Worm (Caenorhabditis elegans) whole organism, L4 larva: ENCODE measurements around the gene W09C2.9.

ENCODE experiments used
- F37D6.2 ChIP-seq: sonication (generic microtip); optimal IDR thresholded peaks from 2 replicates; lab custom pipeline; 2016; ENCODE audit warnings: mild to moderate bottlenecking, missing genetic modification characterization, missing compliant biosample characterization
- F49E8.2 ChIP-seq: sonication (generic microtip); optimal IDR thresholded peaks from 2 replicates; lab custom pipeline; 2016; ENCODE audit warnings: missing compliant biosample characterization, mild to moderate bottlenecking, missing genetic modification characterization, borderline replicate concordance
- R02D3.7 ChIP-seq: fragments of 150-350 bp; sonication (generic microtip); optimal IDR thresholded peaks from 3 replicates; lab custom pipeline; 2014; ENCODE audit warnings: missing biosample characterization, missing genetic modification characterization
- T20F7.1 ChIP-seq: fragments of 200-800 bp; sonication (Bioruptor generic); optimal IDR thresholded peaks from 2 replicates; lab custom pipeline; 2018; ENCODE audit warnings: mild to moderate bottlenecking, missing genetic modification characterization, missing compliant biosample characterization
- Y48G9A.11 ChIP-seq: fragments of 200-800 bp; sonication (Bioruptor generic); IDR thresholded peaks from 2 replicates; pipeline ENCODE4 v1.3.6; 2022; ENCODE audit warnings: missing genetic modification reagents, missing genetic modification characterization, missing compliant biosample characterization
- Y75B8A.6 ChIP-seq: fragments of 200-800 bp; sonication (Bioruptor generic); IDR thresholded peaks from 2 replicates; pipeline ENCODE4 v1.3.6; 2022; ENCODE audit warnings: missing genetic modification reagents, missing genetic modification characterization, missing compliant biosample characterization
- aha-1 ChIP-seq: fragments of 150-350 bp; peaks from one replicate; lab custom pipeline; 2014; ENCODE audit warnings: missing biosample characterization, missing genetic modification characterization
- attf-4 ChIP-seq: sonication (generic microtip); optimal IDR thresholded peaks from 3 replicates; lab custom pipeline; 2017; ENCODE audit warnings: missing biosample characterization, missing genetic modification characterization
- ceh-32 ChIP-seq: sonication (generic microtip); optimal IDR thresholded peaks from 2 replicates; lab custom pipeline; 2016; ENCODE audit warnings: mild to moderate bottlenecking, missing genetic modification characterization, missing compliant biosample characterization; ENCODE audit not compliant: poor library complexity
- cey-2 ChIP-seq: sonication (generic microtip); optimal IDR thresholded peaks from 3 replicates; lab custom pipeline; 2017; ENCODE audit warnings: missing genetic modification characterization, mild to moderate bottlenecking, missing compliant biosample characterization, antibody characterized with exemption, borderline replicate concordance; ENCODE audit not compliant: insufficient read depth
- ctbp-1 ChIP-seq: fragments of 200-800 bp; sonication (Bioruptor generic); IDR thresholded peaks from 2 replicates; pipeline ENCODE4 v1.3.6; 2022; ENCODE audit warnings: missing genetic modification reagents, missing genetic modification characterization, missing compliant biosample characterization
- daf-16 ChIP-seq, 3 experiments: sonication (generic microtip); optimal IDR thresholded peaks; 2 replicates each; lab custom pipeline; 2016 to 2017; ENCODE audit warnings: missing genetic modification characterization in 3 of 3, missing genetic modification reagents in 3 of 3, mild to moderate bottlenecking in 2 of 3, missing compliant biosample characterization in 2 of 3, missing biosample characterization in 1 of 3, moderate library complexity in 1 of 3
- daf-19 ChIP-seq: fragments of 200-800 bp; sonication (Bioruptor generic); conservative IDR thresholded peaks from 2 replicates; pipeline ENCODE4 v1.3.6; 2022; ENCODE audit warnings: missing genetic modification characterization, missing compliant biosample characterization
- dmd-6 ChIP-seq: fragments of 200-800 bp; sonication (Bioruptor generic); IDR thresholded peaks from 2 replicates; pipeline ENCODE4 v1.3.6; 2022; ENCODE audit warnings: missing genetic modification reagents, missing genetic modification characterization, missing compliant biosample characterization
- dmd-8 ChIP-seq: fragments of 200-800 bp; sonication (Bioruptor generic); IDR thresholded peaks from 2 replicates; pipeline ENCODE4 v1.3.6; 2022; ENCODE audit warnings: missing genetic modification characterization, missing compliant biosample characterization
- dve-1 ChIP-seq: sonication (generic microtip); optimal IDR thresholded peaks from 2 replicates; lab custom pipeline; 2017; ENCODE audit warnings: antibody characterized with exemption, mild to moderate bottlenecking, missing genetic modification characterization, missing compliant biosample characterization; ENCODE audit not compliant: insufficient read depth
- fkh-10 ChIP-seq: fragments of 150-350 bp; optimal IDR thresholded peaks from 2 replicates; lab custom pipeline; 2014; ENCODE audit warnings: missing biosample characterization, missing genetic modification reagents, missing genetic modification characterization
- hlh-11 ChIP-seq: fragments of 200-800 bp; sonication (Bioruptor generic); optimal IDR thresholded peaks from 2 replicates; lab custom pipeline; 2018; ENCODE audit warnings: mild to moderate bottlenecking, missing genetic modification characterization, missing compliant biosample characterization
- hlh-30 ChIP-seq: sonication (generic microtip); optimal IDR thresholded peaks from 2 replicates; lab custom pipeline; 2017; ENCODE audit warnings: antibody characterized with exemption, mild to moderate bottlenecking, missing genetic modification characterization, missing compliant biosample characterization; ENCODE audit not compliant: insufficient read depth
- lim-7 ChIP-seq: fragments of 200-800 bp; sonication (Bioruptor generic); IDR thresholded peaks from 2 replicates; pipeline ENCODE4 v1.3.6; 2022; ENCODE audit warnings: missing genetic modification characterization, missing compliant biosample characterization
- lin-29 ChIP-seq: fragments of 200-800 bp; sonication (Bioruptor generic); IDR thresholded peaks from 2 replicates; pipeline ENCODE4 v1.3.6; 2022; ENCODE audit warnings: missing genetic modification reagents, missing genetic modification characterization, missing compliant biosample characterization
- lir-3 ChIP-seq: sonication (generic microtip); optimal IDR thresholded peaks from 2 replicates; lab custom pipeline; 2016; ENCODE audit warnings: mild to moderate bottlenecking, missing genetic modification characterization, missing compliant biosample characterization
- lsy-2 ChIP-seq, 2 experiments: fragments of 150-350 bp in 1 of 2; sonication (generic microtip) in 1 of 2; optimal IDR thresholded peaks; 2 replicates each; lab custom pipeline; 2014 to 2017; ENCODE audit warnings: missing biosample characterization in 2 of 2, missing genetic modification characterization in 2 of 2
- mdl-1 ChIP-seq, 2 experiments: fragments of 150-350 bp in 1 of 2; sonication (generic microtip) in 1 of 2; optimal IDR thresholded peaks; 2 replicates each; lab custom pipeline; 2014 to 2017; ENCODE audit warnings: missing biosample characterization in 2 of 2, missing genetic modification characterization in 2 of 2
- mep-1 ChIP-seq: fragments of 150-350 bp; sonication (generic microtip); optimal IDR thresholded peaks from 3 replicates; lab custom pipeline; 2014; ENCODE audit warnings: missing biosample characterization, missing genetic modification characterization
- mxl-3 ChIP-seq: fragments of 200-800 bp; sonication (Bioruptor generic); optimal IDR thresholded peaks from 2 replicates; lab custom pipeline; 2018; ENCODE audit warnings: mild to moderate bottlenecking, missing genetic modification characterization, missing compliant biosample characterization
- nhr-10 ChIP-seq: fragments of 150-350 bp; optimal IDR thresholded peaks from 2 replicates; lab custom pipeline; 2014; ENCODE audit warnings: missing biosample characterization, missing genetic modification characterization
- nhr-11 ChIP-seq: fragments of 150-350 bp; optimal IDR thresholded peaks from 2 replicates; lab custom pipeline; 2014; ENCODE audit warnings: missing biosample characterization, missing genetic modification characterization
- nhr-25 ChIP-seq: sonication (generic microtip); optimal IDR thresholded peaks from 2 replicates; lab custom pipeline; 2017; ENCODE audit warnings: missing genetic modification characterization, mild to moderate bottlenecking, missing compliant biosample characterization, antibody characterized with exemption, moderate library complexity, borderline replicate concordance; ENCODE audit not compliant: insufficient read depth
- nhr-28 ChIP-seq: fragments of 150-350 bp; optimal IDR thresholded peaks from 2 replicates; lab custom pipeline; 2014; ENCODE audit warnings: missing biosample characterization, missing genetic modification characterization
- nhr-42 ChIP-seq: fragments of 200-800 bp; sonication (Bioruptor generic); IDR thresholded peaks from 2 replicates; pipeline ENCODE4 v1.3.6; 2022; ENCODE audit warnings: missing genetic modification characterization, missing compliant biosample characterization
- nhr-48 ChIP-seq: sonication (generic microtip); optimal IDR thresholded peaks from 2 replicates; lab custom pipeline; 2016; ENCODE audit warnings: mild to moderate bottlenecking, missing genetic modification characterization, missing compliant biosample characterization
- nhr-76 ChIP-seq: fragments of 150-350 bp; optimal IDR thresholded peaks from 2 replicates; lab custom pipeline; 2014; ENCODE audit warnings: missing biosample characterization, missing genetic modification characterization
- nhr-77 ChIP-seq: fragments of 150-350 bp; optimal IDR thresholded peaks from 2 replicates; lab custom pipeline; 2014; ENCODE audit warnings: missing biosample characterization, missing genetic modification characterization
- php-3 ChIP-seq: fragments of 200-800 bp; sonication (Bioruptor generic); IDR thresholded peaks from 2 replicates; pipeline ENCODE4 v1.3.6; 2022; ENCODE audit warnings: missing genetic modification reagents, missing genetic modification characterization, missing compliant biosample characterization
- unc-130 ChIP-seq: sonication (generic microtip); optimal IDR thresholded peaks from 2 replicates; lab custom pipeline; 2016; ENCODE audit warnings: missing genetic modification reagents, missing genetic modification characterization, missing compliant biosample characterization
- unc-39 ChIP-seq: sonication (generic microtip); optimal IDR thresholded peaks from 2 replicates; lab custom pipeline; 2017; ENCODE audit warnings: missing biosample characterization, missing genetic modification characterization
- unc-62 ChIP-seq, 3 experiments: fragments of 150-350 bp in 1 of 3; sonication (generic microtip); optimal IDR thresholded peaks in 2 of 3; peaks in 1 of 3; 1 replicate in 1 of 3; 2 replicates in 2 of 3; lab custom pipeline; 2014 to 2017; ENCODE audit warnings: missing biosample characterization in 3 of 3, missing genetic modification characterization in 3 of 3, missing genetic modification reagents in 3 of 3, missing genotype in 1 of 3
- zip-11 ChIP-seq: fragments of 200-800 bp; sonication (Bioruptor generic); IDR thresholded peaks from 2 replicates; pipeline ENCODE4 v1.3.6; 2022; ENCODE audit warnings: missing genetic modification characterization, missing compliant biosample characterization
- zip-2 ChIP-seq: fragments of 150-350 bp; optimal IDR thresholded peaks from 2 replicates; lab custom pipeline; 2014; ENCODE audit warnings: missing biosample characterization, missing genetic modification characterization
- ztf-7 ChIP-seq: fragments of 150-350 bp; optimal IDR thresholded peaks from 2 replicates; lab custom pipeline; 2014; ENCODE audit warnings: missing biosample characterization, missing genetic modification characterization

W09C2.9 gene

DNA sequence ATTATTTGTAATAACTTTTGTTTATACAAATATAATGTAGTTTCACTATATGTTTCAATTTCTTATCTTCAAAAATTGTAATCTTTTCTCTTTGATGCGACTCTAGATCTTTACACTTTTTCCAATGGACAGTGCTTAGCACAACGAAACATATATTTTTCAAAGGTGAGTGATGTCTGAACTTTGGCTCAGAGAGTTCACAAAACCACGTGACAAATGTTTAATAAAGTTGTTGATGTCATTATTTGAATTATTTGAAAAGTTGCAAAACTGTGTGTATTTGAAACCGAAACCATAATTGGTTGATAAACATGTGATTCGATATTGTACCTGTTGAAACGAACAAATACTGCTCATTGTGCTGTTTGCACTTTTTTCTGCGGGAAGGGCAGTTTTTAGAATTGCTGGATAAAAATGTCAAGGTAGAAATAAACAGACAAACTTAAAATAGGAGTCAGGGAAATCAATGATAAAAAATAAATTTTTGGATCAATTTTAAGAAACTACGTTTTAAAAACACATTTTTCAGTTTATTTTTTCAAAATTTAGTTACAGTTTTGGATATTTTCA lies 45.0 kb upstream of the W09C2.9 start:
- TF ChIP-seq zip-2 (tag; lab: Kevin White, UChicago), result no peak
- no peak for TF ChIP-seq dmd-8
- TF ChIP-seq nhr-28 (tag; lab: Kevin White, UChicago), result peak; percentile 61
- peak; percentile 83 for TF ChIP-seq dve-1 (tag; lab: Kevin White, UChicago)
- TF ChIP-seq Y75B8A.6, result no peak
- TF ChIP-seq R02D3.7 (tag; lab: Kevin White, UChicago), result no peak
- peak; percentile 19 for TF ChIP-seq mep-1 (tag; lab: Kevin White, UChicago)
- no peak for TF ChIP-seq F37D6.2 (tag; lab: Kevin White, UChicago)
- peak in 1 of 2 experiments; percentile 20 for TF ChIP-seq lsy-2 (tag; optimal IDR thresholded peaks at IDR 0.05; lab: Kevin White, UChicago)
- TF ChIP-seq nhr-10 (tag; lab: Kevin White, UChicago), result no peak
- peak; percentile 65 for TF ChIP-seq hlh-30 (tag; lab: Kevin White, UChicago)
- no peak for TF ChIP-seq nhr-42 (GFP tag; lab: Robert Waterston, UW)
- no peak for TF ChIP-seq fkh-10 (GFP tag; lab: Kevin White, UChicago)
- no peak for TF ChIP-seq T20F7.1 (GFP tag; lab: Kevin White, UChicago)
- peak; percentile 13 for TF ChIP-seq nhr-77
- TF ChIP-seq mxl-3 (GFP tag; lab: Kevin White, UChicago), result no peak
- TF ChIP-seq unc-62 (GFP tag; optimal IDR thresholded peaks at IDR 0.05 in 1 of 2; lab: Kevin White, UChicago), result peak in 1 of 2 experiments; percentile 83
- no peak for TF ChIP-seq unc-62 (tag; optimal IDR thresholded peaks at IDR 0.05; lab: Kevin White, UChicago)
- peak in 1 of 2 experiments; percentile 38 for TF ChIP-seq mdl-1 (tag; optimal IDR thresholded peaks at IDR 0.05; lab: Kevin White, UChicago)
- TF ChIP-seq attf-4, result no peak
- no peak for TF ChIP-seq daf-19 (GFP tag; lab: Robert Waterston, UW)
- TF ChIP-seq ceh-32, result no peak
- no peak for TF ChIP-seq daf-16 (GFP tag; optimal IDR thresholded peaks at IDR 0.05; lab: Kevin White, UChicago)
- TF ChIP-seq daf-16 (tag; optimal IDR thresholded peaks at IDR 0.05; lab: Kevin White, UChicago), result peak; percentile 94
- TF ChIP-seq unc-130, result no peak
- no peak for TF ChIP-seq Y48G9A.11 (GFP tag; lab: Robert Waterston, UW)
- peak; percentile 57 for TF ChIP-seq dmd-6
- TF ChIP-seq nhr-76 (tag; lab: Kevin White, UChicago), result no peak
- no peak for TF ChIP-seq nhr-25 (tag; lab: Kevin White, UChicago)
- no peak for TF ChIP-seq lin-29 (GFP tag; lab: Robert Waterston, UW)
- TF ChIP-seq nhr-11 (tag; lab: Kevin White, UChicago), result no peak
- TF ChIP-seq zip-11, result no peak
- TF ChIP-seq nhr-48 (tag; lab: Kevin White, UChicago), result no peak
- peak; percentile 61 for TF ChIP-seq hlh-11 (tag; lab: Kevin White, UChicago)
- no peak for TF ChIP-seq php-3 (GFP tag; lab: Robert Waterston, UW)

DNA sequence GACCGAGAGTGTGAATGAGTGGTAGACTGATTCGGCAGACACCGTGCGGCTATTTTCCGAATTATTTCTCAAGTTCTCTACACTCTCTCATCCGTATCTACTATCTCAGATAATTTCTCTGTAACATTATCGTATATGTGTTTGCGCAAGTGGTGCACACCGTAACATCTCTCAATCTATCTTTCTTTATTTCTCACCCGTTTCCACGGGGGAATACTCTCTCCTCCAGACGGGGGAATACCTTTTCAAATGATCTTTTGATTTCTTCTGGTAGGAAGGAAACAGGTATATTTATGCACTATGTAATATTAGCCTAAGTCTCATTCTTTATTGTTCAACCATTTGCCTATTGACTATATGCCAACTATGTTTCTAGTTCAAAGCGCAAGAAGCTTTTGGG lies 43.9 kb upstream of the W09C2.9 start:
- TF ChIP-seq lir-3 (tag; lab: Kevin White, UChicago), result no peak
- TF ChIP-seq nhr-10 (tag; lab: Kevin White, UChicago), result peak; percentile 28
- TF ChIP-seq F49E8.2, result no peak
- no peak for TF ChIP-seq cey-2
- TF ChIP-seq aha-1, result peak; percentile 81

DNA sequence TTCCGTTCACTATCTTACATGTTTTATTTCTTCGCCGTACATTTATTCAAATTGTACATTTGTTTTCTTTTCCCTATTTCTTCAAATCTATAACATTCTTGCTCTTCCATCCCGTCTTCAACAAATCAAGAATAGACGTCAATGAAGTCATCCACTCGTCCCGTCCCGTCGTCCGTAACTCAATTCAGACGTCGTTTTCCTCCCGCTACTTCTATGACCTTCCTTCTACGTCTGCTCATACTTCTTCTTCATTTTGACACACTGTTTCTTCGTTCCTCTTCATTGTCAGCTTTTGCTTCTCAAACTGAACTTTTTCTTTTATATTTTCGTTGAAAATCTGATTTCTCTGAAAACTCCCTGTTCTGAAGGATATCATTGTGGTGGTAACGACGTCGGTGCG lies 36.8 kb upstream of the W09C2.9 start:
- peak in 1 of 2 experiments; percentile 20 for TF ChIP-seq unc-62 (GFP tag; optimal IDR thresholded peaks at IDR 0.05 in 1 of 2; lab: Kevin White, UChicago)
- no peak for TF ChIP-seq unc-62 (tag; optimal IDR thresholded peaks at IDR 0.05; lab: Kevin White, UChicago)
- TF ChIP-seq ztf-7, result no peak
- peak; percentile 5 for TF ChIP-seq aha-1
- TF ChIP-seq ctbp-1, result peak; percentile 9; the same call in 1 of the 2 replicates
- TF ChIP-seq unc-39, result no peak
- no peak for TF ChIP-seq lim-7 (GFP tag; lab: Robert Waterston, UW)
- TF ChIP-seq fkh-10 (GFP tag; lab: Kevin White, UChicago), result peak; percentile 73
- TF ChIP-seq nhr-77, result no peak
